Fruit fly (Drosophila melanogaster): ENCODE data around the gene CG3842.
A peak's percentile ranks its signal among the peaks of the same experiment; 100 is the strongest.

The CG3842 gene

DNA sequence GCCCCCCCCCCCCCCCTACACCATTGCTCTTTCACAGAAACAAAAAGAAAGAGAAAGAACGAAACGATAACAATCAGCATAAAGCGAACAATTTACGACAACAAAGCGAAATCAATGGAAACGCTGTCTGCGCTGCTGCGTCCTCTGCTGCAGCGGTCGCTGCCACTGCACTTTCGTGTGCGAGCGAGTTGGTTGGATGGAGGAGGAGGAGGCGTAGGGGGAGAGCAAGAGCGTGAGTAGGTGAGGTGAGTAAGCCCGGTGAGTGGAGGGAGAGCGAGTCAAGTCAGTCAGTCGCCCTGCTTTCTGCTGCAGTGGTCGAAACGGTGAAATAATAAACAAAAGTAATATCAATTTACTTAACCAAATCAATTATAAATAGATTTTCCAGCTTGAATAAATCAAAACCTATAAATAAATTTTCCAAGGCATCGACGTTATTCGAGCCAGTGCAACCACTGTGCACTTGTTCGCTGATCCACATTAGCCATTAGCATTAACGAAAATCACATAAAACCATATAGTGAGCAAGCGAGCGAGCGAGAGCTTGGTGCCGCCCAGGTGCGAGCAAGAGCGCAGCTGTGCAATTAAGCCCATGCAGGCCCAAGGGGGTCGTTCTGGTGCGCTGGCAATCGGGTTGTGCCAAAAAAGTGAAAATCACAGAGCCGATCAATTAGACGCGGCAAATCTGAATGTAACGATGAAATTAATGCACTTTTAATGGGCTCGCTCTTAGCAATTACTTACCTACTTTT lies 6.4 kb downstream of the CG3842 start (continued):
- TF ChIP-seq scrt (GFP tag; optimal IDR thresholded peaks at IDR 0.05) (no peak), bowl (GFP tag; IDR thresholded peaks at IDR 0.05) (peak; percentile 58; the same call in 1 of the 2 replicates), ewg (GFP tag; optimal IDR thresholded peaks at IDR 0.05) (peak; percentile 32), ATbp (GFP tag; optimal IDR thresholded peaks at IDR 0.05) (peak; percentile 69), NfI (GFP tag; optimal IDR thresholded peaks at IDR 0.05) (no peak), esg (GFP tag; conservative IDR thresholded peaks at IDR 0.05) (peak; percentile 31; the same call in 1 of the 2 replicates), run (tag; optimal IDR thresholded peaks at IDR 0.05) (no peak), CG6854 (GFP tag; optimal IDR thresholded peaks at IDR 0.05) (no peak), abd-A (tag; optimal IDR thresholded peaks at IDR 0.05) (peak; percentile 49), jumu (GFP tag; optimal IDR thresholded peaks at IDR 0.05) (no peak), vvl (GFP tag; IDR thresholded peaks at IDR 0.05) (peak; percentile 77), phol (tag; optimal IDR thresholded peaks at IDR 0.05) (no peak), h (optimal IDR thresholded peaks at IDR 0.05) (no peak), CG8944 (GFP tag; optimal IDR thresholded peaks at IDR 0.05) (no peak), Ptx1 (GFP tag; IDR thresholded peaks at IDR 0.05) (peak; percentile 78), dysf (GFP tag; IDR thresholded peaks at IDR 0.05) (peak; percentile 59; the same call in 2 of the 3 replicates), sens-2 (GFP tag; IDR thresholded peaks at IDR 0.05) (peak; percentile 57), pnt (GFP tag; optimal IDR thresholded peaks at IDR 0.05) (no peak), odd (GFP tag; optimal IDR thresholded peaks at IDR 0.05) (no peak), aop (GFP tag; IDR thresholded peaks at IDR 0.05) (peak; percentile 2; the same call in 1 of the 2 replicates), CG11695 (GFP tag; IDR thresholded peaks at IDR 0.05) (peak; percentile 44; the same call in 1 of the 3 replicates), Sin3A (optimal IDR thresholded peaks at IDR 0.05) (no peak), CG2116 (GFP tag; optimal IDR thresholded peaks at IDR 0.05) (no peak), CG14860 (GFP tag; IDR thresholded peaks at IDR 0.05; ENCODE audit: partially characterized antibody) (no peak), fd102C (GFP tag; optimal IDR thresholded peaks at IDR 0.05) (no peak), Oaz (GFP tag; IDR thresholded peaks at IDR 0.05) (no peak), CG16863 (GFP tag; optimal IDR thresholded peaks at IDR 0.05) (peak; percentile 21), Ets97D (GFP tag; optimal IDR thresholded peaks at IDR 0.05) (no peak), lab (GFP tag; optimal IDR thresholded peaks at IDR 0.05) (peak; percentile 4), CG10147 (GFP tag; optimal IDR thresholded peaks at IDR 0.05) (no peak), gro (GFP tag; optimal IDR thresholded peaks at IDR 0.05) (no peak), D19B (GFP tag; optimal IDR thresholded peaks at IDR 0.05) (no peak), Meics (GFP tag; optimal IDR thresholded peaks at IDR 0.05) (no peak), CG18599 (GFP tag; optimal IDR thresholded peaks at IDR 0.05) (peak; percentile 2), Bdp1 (GFP tag; optimal IDR thresholded peaks at IDR 0.05) (no peak), CG17912 (GFP tag; optimal IDR thresholded peaks at IDR 0.05) (no peak), lmd (GFP tag; IDR thresholded peaks at IDR 0.05) (peak; percentile 46; the same call in 1 of the 2 replicates), CG6272 (GFP tag; IDR thresholded peaks at IDR 0.05) (0 out of 2 replicates have a peak, but pooled peaks have one; percentile 33), CG13624 (GFP tag; optimal IDR thresholded peaks at IDR 0.05) (no peak), Vsx1 (GFP tag; optimal IDR thresholded peaks at IDR 0.05) (no peak), NC2β (GFP tag; optimal IDR thresholded peaks at IDR 0.05) (no peak), Hey (tag; optimal IDR thresholded peaks at IDR 0.05) (no peak), D (optimal IDR thresholded peaks at IDR 0.05) (no peak), D (GFP tag; optimal IDR thresholded peaks at IDR 0.05) (no peak), CG18262 (tag; optimal IDR thresholded peaks at IDR 0.05) (peak; percentile 18), row (GFP tag; IDR thresholded peaks at IDR 0.05) (peak; percentile 56), MESR4 (GFP tag; optimal IDR thresholded peaks at IDR 0.05) (no peak), TFAM (GFP tag; optimal IDR thresholded peaks at IDR 0.05) (no peak), kay (GFP tag; optimal IDR thresholded peaks at IDR 0.05) (no peak), shn (GFP tag; optimal IDR thresholded peaks at IDR 0.05) (no peak), crol (GFP tag; IDR thresholded peaks at IDR 0.05) (peak; percentile 90)

Measured in whole organism, embryonic.